Worm (Caenorhabditis elegans) whole organism, early embryonic: ENCODE data around the gene srx-39.

Source experiments
- B0310.2 ChIP-seq: sonication (generic microtip); optimal IDR thresholded peaks from 2 replicates; lab custom pipeline; 2016; ENCODE audit warnings: mild to moderate bottlenecking, missing genetic modification characterization, missing compliant biosample characterization
- F13C5.2 ChIP-seq: sonication (generic microtip); optimal IDR thresholded peaks from 2 replicates; lab custom pipeline; 2017; ENCODE audit warnings: mild to moderate bottlenecking, missing genetic modification characterization, inconsistent platforms, missing compliant biosample characterization
- aly-1 ChIP-seq: sonication (generic microtip); optimal IDR thresholded peaks from 2 replicates; lab custom pipeline; 2016; ENCODE audit warnings: missing genetic modification characterization, missing compliant biosample characterization
- ama-1 ChIP-seq: fragments of 150-350 bp; optimal IDR thresholded peaks from 2 replicates; lab custom pipeline; 2014
- ceh-13 ChIP-seq: fragments of 200-800 bp; sonication (Bioruptor generic); optimal IDR thresholded peaks from 2 replicates; lab custom pipeline; 2018; ENCODE audit warnings: mild to moderate bottlenecking, missing genetic modification characterization, missing compliant biosample characterization
- ceh-36 ChIP-seq: sonication (generic microtip); optimal IDR thresholded peaks from 2 replicates; lab custom pipeline; 2016; ENCODE audit warnings: missing genetic modification characterization, inconsistent platforms, missing compliant biosample characterization
- ets-7 ChIP-seq: sonication (generic microtip); optimal IDR thresholded peaks from 2 replicates; lab custom pipeline; 2016; ENCODE audit warnings: missing genotype, missing genetic modification characterization, missing compliant biosample characterization
- flt-1 ChIP-seq: fragments of 200-800 bp; sonication (Bioruptor generic); IDR thresholded peaks from 2 replicates; pipeline ENCODE4 v1.3.6; 2022; ENCODE audit warnings: missing genetic modification characterization, missing compliant biosample characterization
- hmbx-1 ChIP-seq: sonication (generic microtip); optimal IDR thresholded peaks from 2 replicates; lab custom pipeline; 2016; ENCODE audit warnings: mild to moderate bottlenecking, missing genetic modification characterization, missing compliant biosample characterization
- hmg-4 ChIP-seq: fragments of 200-800 bp; sonication (Bioruptor generic); optimal IDR thresholded peaks from 2 replicates; lab custom pipeline; 2018; ENCODE audit warnings: mild to moderate bottlenecking, missing genetic modification characterization, missing compliant biosample characterization
- hnd-1 ChIP-seq: sonication (generic microtip); optimal IDR thresholded peaks from 2 replicates; lab custom pipeline; 2016; ENCODE audit warnings: missing genetic modification characterization, missing compliant biosample characterization
- pes-1 ChIP-seq: fragments of 200-800 bp; sonication (Bioruptor generic); IDR thresholded peaks from 2 replicates; pipeline ENCODE4 v1.3.6; 2022; ENCODE audit warnings: missing genetic modification reagents, missing genetic modification characterization, missing compliant biosample characterization
- scrt-1 ChIP-seq: fragments of 200-800 bp; sonication (Bioruptor generic); IDR thresholded peaks from 2 replicates; pipeline ENCODE4 v1.3.6; 2022; ENCODE audit warnings: missing genetic modification characterization, missing compliant biosample characterization
- sea-1 ChIP-seq: fragments of 200-800 bp; sonication (Bioruptor generic); conservative IDR thresholded peaks from 2 replicates; pipeline ENCODE4 v1.3.6; 2022; ENCODE audit warnings: missing genetic modification characterization, missing compliant biosample characterization
- tbx-11 ChIP-seq: fragments of 200-800 bp; sonication (Bioruptor generic); IDR thresholded peaks from 2 replicates; pipeline ENCODE4 v1.3.6; 2022; ENCODE audit warnings: missing genetic modification characterization, missing compliant biosample characterization
- tbx-37 ChIP-seq: fragments of 200-800 bp; sonication (Bioruptor generic); conservative IDR thresholded peaks from 2 replicates; pipeline ENCODE4 v1.3.6; 2022; ENCODE audit warnings: missing genetic modification reagents, missing genetic modification characterization, missing compliant biosample characterization
- tra-4 ChIP-seq: sonication (generic microtip); optimal IDR thresholded peaks from 2 replicates; lab custom pipeline; 2017; ENCODE audit warnings: missing genetic modification characterization, missing compliant biosample characterization

Gene srx-39

DNA sequence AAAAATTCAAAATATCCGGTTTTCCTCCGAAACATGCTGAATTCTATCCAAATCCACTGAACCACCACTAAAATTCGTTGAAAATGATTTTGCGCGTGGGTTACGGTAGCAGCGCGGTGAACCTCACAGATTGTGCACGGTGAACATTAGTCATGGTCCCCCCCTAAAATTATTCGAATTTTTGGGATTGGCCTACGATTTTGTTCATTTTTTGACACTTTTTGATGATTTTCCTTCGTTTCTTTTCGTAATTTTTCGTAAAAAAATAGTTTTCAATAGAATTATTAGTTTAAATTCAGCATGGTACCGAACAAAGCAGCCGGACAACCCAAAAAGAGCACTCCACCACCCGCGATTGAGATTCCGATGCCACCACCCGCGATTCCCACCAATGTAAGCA lies 24.1 kb upstream of the srx-39 start, which contains the start of gene C03A7.2:
Gene C03A7.2 (plus strand): TSS at position 301 of the 400 bp plus-strand sequence.
- TF ChIP-seq aly-1 (tag; lab: Kevin White, UChicago) (no peak), ets-7 (tag; lab: Kevin White, UChicago) (no peak), ceh-13 (no peak), hmbx-1 (no peak), tbx-37 (GFP tag; lab: Robert Waterston, UW) (no peak), F13C5.2 (tag; lab: Kevin White, UChicago) (no peak), hmg-4 (GFP tag; lab: Kevin White, UChicago) (no peak), ceh-36 (no peak), ama-1 (lab: Kevin White, UChicago) (no peak), scrt-1 (no peak), sea-1 (GFP tag; lab: Robert Waterston, UW) (no peak), B0310.2 (no peak)

DNA sequence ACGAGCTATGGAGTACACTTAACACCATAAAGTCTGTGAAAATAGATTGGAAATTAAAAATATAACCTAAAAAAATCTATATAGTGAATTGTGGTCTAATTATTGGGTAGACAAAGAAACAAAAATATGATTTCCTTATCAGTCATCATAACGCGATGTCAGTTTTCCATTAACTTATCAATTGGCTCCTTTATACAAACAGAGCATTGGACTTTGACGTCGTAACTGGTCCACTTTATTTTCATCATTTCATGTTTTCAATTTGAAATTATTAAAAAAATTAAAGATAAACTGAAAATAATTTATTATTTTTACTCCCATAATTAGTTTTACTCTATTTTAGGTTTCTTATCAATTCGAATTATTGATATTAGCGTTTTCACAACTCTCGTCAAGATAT lies 20.5 kb upstream of the srx-39 start:
- TF ChIP-seq hnd-1 (tag; lab: Kevin White, UChicago) (no peak), B0310.2 (no peak), hmg-4 (GFP tag; lab: Kevin White, UChicago) (no peak), tbx-37 (GFP tag; lab: Robert Waterston, UW) (no peak)

DNA sequence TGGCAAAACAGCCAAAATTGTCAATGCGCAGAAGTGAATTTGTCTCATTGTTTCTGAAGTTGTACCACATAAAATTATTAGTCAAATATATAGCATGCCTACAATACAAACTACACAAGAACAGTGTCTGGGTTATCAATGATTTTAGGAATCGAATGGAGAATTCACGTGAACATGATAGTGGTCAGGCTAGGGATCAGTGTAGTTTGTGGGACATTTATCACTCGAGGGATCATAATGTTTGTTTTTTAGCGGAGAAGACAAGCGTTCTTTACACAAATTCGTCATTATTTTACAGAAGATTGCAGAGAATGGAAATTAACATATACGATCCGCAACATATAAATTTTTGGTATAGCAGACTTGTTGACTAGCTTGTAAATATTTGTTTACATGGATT lies 19.6 kb upstream of the srx-39 start, which contains the start of gene ugt-51:
Gene ugt-51 (minus strand): TSS at position 101 of the 400 bp plus-strand sequence.
- no peak for TF ChIP-seq ceh-36
- no peak for TF ChIP-seq hmbx-1
- no peak for TF ChIP-seq ama-1 (lab: Kevin White, UChicago)
- no peak for TF ChIP-seq hmg-4 (GFP tag; lab: Kevin White, UChicago)
- TF ChIP-seq tbx-11 (GFP tag; lab: Robert Waterston, UW), result no peak

DNA sequence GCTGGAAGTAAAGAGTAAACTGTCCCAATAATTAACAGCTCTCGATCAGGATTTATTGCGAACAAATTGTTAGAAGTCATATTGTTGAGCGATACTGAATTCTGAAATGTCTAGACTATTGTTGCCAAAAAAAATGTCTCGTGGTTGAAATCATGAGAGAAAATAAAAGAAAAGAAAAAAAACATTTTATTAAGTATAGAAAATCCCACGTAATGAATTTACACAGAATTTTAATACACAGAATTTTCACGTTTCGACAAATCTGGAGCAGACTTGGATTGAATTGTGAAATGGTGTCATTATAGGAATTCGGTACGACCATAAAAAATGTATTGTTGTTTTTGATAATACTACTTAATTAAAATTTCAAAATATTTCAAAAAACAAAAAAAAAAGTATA lies 15.3 kb upstream of the srx-39 start, which contains the start of gene srt-65:
Gene srt-65 (minus strand): TSS at position 101 of the 400 bp plus-strand sequence.
- TF ChIP-seq tra-4 (tag; lab: Kevin White, UChicago), result no peak
- no peak for TF ChIP-seq flt-1 (GFP tag; lab: Robert Waterston, UW)
- no peak for TF ChIP-seq ama-1 (lab: Kevin White, UChicago)
- TF ChIP-seq aly-1 (tag; lab: Kevin White, UChicago), result no peak
- TF ChIP-seq tbx-11 (GFP tag; lab: Robert Waterston, UW), result no peak
- no peak for TF ChIP-seq B0310.2
- no peak for TF ChIP-seq tbx-37 (GFP tag; lab: Robert Waterston, UW)

DNA sequence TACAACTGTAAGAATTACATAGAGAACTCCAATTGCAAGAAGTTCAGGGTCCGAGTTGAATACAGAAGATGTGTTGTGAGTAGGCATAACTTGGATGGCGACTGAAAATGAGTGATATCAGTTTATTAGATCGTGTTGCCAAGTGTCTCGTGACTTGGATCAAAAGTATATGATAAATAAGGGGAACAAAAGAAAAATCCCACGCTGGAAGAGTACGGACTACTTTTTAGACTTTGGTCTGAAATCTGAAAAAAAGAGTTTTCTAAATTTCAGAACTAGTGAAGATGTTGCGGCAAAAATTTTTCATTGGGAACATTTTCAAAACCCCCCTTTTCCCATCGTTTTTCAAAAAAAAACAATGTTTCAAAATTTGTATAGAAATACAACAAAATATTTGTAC lies 12.0 kb upstream of the srx-39 start, which contains the start of gene srt-64:
Gene srt-64 (minus strand): TSS at position 101 of the 400 bp plus-strand sequence.
- TF ChIP-seq ama-1 (lab: Kevin White, UChicago), result no peak
- no peak for TF ChIP-seq pes-1 (GFP tag; lab: Robert Waterston, UW)
- TF ChIP-seq hmbx-1, result no peak
- TF ChIP-seq B0310.2, result no peak
- no peak for TF ChIP-seq tbx-37 (GFP tag; lab: Robert Waterston, UW)
- no peak for TF ChIP-seq hmg-4 (GFP tag; lab: Kevin White, UChicago)
- TF ChIP-seq F13C5.2 (tag; lab: Kevin White, UChicago), result no peak
- no peak for TF ChIP-seq tbx-11 (GFP tag; lab: Robert Waterston, UW)
- no peak for TF ChIP-seq flt-1 (GFP tag; lab: Robert Waterston, UW)
- no peak for TF ChIP-seq ets-7 (tag; lab: Kevin White, UChicago)

DNA sequence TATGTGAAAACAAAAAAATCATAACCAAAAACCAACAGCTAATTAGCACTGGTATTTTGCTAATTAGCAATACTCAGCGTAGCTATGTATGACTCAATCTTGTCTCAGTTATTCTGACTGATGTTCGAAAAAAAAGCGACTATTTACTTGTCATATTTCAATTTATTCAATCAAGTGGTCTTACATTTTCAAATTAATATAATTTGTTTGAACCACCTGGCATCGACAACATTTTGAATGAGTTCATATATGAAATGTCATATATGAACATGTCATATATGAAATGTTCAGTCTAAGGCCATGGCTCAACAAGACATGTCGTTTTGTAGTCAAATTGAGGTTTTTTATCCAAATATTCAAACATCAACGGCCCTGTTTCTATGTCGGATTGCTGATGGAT lies 7.9 kb upstream of the srx-39 start, which contains the start of gene srw-140:
Gene srw-140 (plus strand): TSS at position 301 of the 400 bp plus-strand sequence.
- no peak for TF ChIP-seq tbx-11 (GFP tag; lab: Robert Waterston, UW)
- no peak for TF ChIP-seq hmbx-1
- TF ChIP-seq scrt-1, result no peak
- TF ChIP-seq hmg-4 (GFP tag; lab: Kevin White, UChicago), result no peak
- TF ChIP-seq pes-1 (GFP tag; lab: Robert Waterston, UW), result no peak
- no peak for TF ChIP-seq ceh-36
- TF ChIP-seq tbx-37 (GFP tag; lab: Robert Waterston, UW), result no peak
- no peak for TF ChIP-seq B0310.2
- TF ChIP-seq F13C5.2 (tag; lab: Kevin White, UChicago), result no peak
- TF ChIP-seq sea-1 (GFP tag; lab: Robert Waterston, UW), result no peak
- no peak for TF ChIP-seq ama-1 (lab: Kevin White, UChicago)
- TF ChIP-seq aly-1 (tag; lab: Kevin White, UChicago), result no peak
- TF ChIP-seq ceh-13, result no peak

DNA sequence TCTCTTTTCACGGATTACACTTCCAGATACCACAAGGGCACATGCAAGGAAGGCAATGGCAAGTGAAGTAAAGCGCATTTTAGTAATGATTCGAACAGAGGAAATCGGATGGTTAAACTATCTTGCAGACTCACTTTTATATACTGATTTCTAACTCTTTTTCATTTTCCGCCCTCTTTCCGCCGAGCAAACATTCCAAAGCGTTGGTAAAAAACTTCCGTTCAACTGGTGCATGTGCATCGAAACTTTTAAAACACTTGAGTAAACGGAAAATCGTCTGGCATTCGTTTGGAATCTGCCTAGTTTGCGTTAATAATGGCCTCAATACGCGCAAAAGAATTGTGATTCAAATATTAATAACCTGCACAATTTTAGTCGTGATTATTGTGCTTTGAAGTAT lies 7.1 kb upstream of the srx-39 start, which contains the start of gene abu-7:
Gene abu-7 (minus strand): TSS at position 101 of the 400 bp plus-strand sequence.
- TF ChIP-seq tra-4 (tag; lab: Kevin White, UChicago), result no peak
- TF ChIP-seq B0310.2, result no peak
- no peak for TF ChIP-seq F13C5.2 (tag; lab: Kevin White, UChicago)
- no peak for TF ChIP-seq ets-7 (tag; lab: Kevin White, UChicago)
- no peak for TF ChIP-seq ceh-13
- TF ChIP-seq ama-1 (lab: Kevin White, UChicago), result no peak
- TF ChIP-seq hmbx-1, result no peak

DNA sequence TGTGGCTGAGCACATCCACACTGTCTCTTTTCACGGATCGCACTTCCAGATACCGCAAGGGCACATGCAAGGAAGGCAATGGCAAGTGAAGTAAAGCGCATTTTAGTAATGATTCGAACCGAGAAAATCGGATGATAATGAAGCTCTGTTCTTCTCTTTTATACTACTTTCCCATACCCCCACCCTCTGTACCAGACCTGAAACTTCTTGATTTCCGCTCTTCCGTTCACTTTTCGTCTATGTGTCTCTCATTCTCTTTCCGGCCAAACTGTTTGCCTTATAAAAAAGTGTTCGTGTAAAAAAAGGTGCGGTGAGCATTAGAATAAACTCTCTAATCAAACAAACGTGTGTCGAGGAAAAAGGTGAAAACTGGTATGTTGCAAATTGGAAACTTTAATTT lies 4.2 kb upstream of the srx-39 start, which contains the start of gene abu-6:
Gene abu-6 (minus strand): TSS at position 101 of the 400 bp plus-strand sequence.
- no peak for TF ChIP-seq ceh-36
- no peak for TF ChIP-seq tbx-37 (GFP tag; lab: Robert Waterston, UW)
- TF ChIP-seq ets-7 (tag; lab: Kevin White, UChicago), result no peak
- no peak for TF ChIP-seq hnd-1 (tag; lab: Kevin White, UChicago)
- no peak for TF ChIP-seq tbx-11 (GFP tag; lab: Robert Waterston, UW)
- no peak for TF ChIP-seq hmbx-1
- no peak for TF ChIP-seq scrt-1
- no peak for TF ChIP-seq hmg-4 (GFP tag; lab: Kevin White, UChicago)
- TF ChIP-seq ama-1 (lab: Kevin White, UChicago), result no peak
- no peak for TF ChIP-seq aly-1 (tag; lab: Kevin White, UChicago)
- TF ChIP-seq flt-1 (GFP tag; lab: Robert Waterston, UW), result no peak
- TF ChIP-seq B0310.2, result no peak
- TF ChIP-seq sea-1 (GFP tag; lab: Robert Waterston, UW), result no peak
- TF ChIP-seq ceh-13, result no peak
- TF ChIP-seq tra-4 (tag; lab: Kevin White, UChicago), result no peak
- TF ChIP-seq pes-1 (GFP tag; lab: Robert Waterston, UW), result no peak
- no peak for TF ChIP-seq F13C5.2 (tag; lab: Kevin White, UChicago)
